Fruit fly (Drosophila melanogaster) whole organism: ENCODE measurements around the gene CG4452.

ENCODE experiments used
- pan ChIP-seq: fragments of >200 bp; optimal IDR thresholded peaks from 2 replicates; lab custom pipeline; 2017
- psq ChIP-seq: fragments of >200 bp; optimal IDR thresholded peaks from 2 replicates; lab custom pipeline; 2017

dm6 chr3L:9353733-9354132 lies 13.4 kb upstream of the CG4452 start, which contains the start of gene CG32040:
- TF ChIP-seq pan (no peak), psq (no peak)
